Worm (Caenorhabditis elegans) whole organism, L3 larva: Measurements from ENCODE around the gene Y62E10A.24.

Experiments used
- R02D3.7 ChIP-seq: fragments of 150-350 bp; optimal IDR thresholded peaks from 2 replicates; lab custom pipeline; 2014; ENCODE audit warnings: missing biosample characterization, missing genetic modification characterization
- ZK546.5 ChIP-seq: sonication (generic microtip); optimal IDR thresholded peaks from 2 replicates; lab custom pipeline; 2017; ENCODE audit warnings: missing biosample characterization, missing genetic modification characterization
- ama-1 ChIP-seq: fragments of 150-350 bp; optimal IDR thresholded peaks from 2 replicates; lab custom pipeline; 2018
- ceh-16 ChIP-seq: sonication (generic microtip); optimal IDR thresholded peaks from 2 replicates; lab custom pipeline; 2017; ENCODE audit warnings: missing biosample characterization, missing genetic modification characterization
- ceh-82 ChIP-seq: fragments of 150-350 bp; optimal IDR thresholded peaks from 2 replicates; lab custom pipeline; 2014; ENCODE audit warnings: missing biosample characterization, missing genetic modification characterization
- ceh-9 ChIP-seq: sonication (generic microtip); optimal IDR thresholded peaks from 2 replicates; lab custom pipeline; 2018; ENCODE audit warnings: missing biosample characterization, missing genetic modification characterization
- daf-12 ChIP-seq: fragments of 150-350 bp; optimal IDR thresholded peaks from 2 replicates; lab custom pipeline; 2014; ENCODE audit warnings: missing biosample characterization, missing genetic modification reagents, missing genetic modification characterization
- elt-2 ChIP-seq: sonication (generic microtip); optimal IDR thresholded peaks from 2 replicates; lab custom pipeline; 2016; ENCODE audit warnings: missing genetic modification reagents, mild to moderate bottlenecking, missing genetic modification characterization, missing compliant biosample characterization
- elt-3 ChIP-seq, 3 experiments: fragments of 150-350 bp in 1 of 3; sonication (generic microtip) in 2 of 3; optimal IDR thresholded peaks; 2 replicates in 2 of 3; 4 replicates in 1 of 3; lab custom pipeline; 2014 to 2017; ENCODE audit warnings: missing biosample characterization in 3 of 3, missing genetic modification characterization in 3 of 3
- eor-1 ChIP-seq, 2 experiments: fragments of 150-350 bp; optimal IDR thresholded peaks; 2 replicates each; lab custom pipeline; 2014 to 2018; ENCODE audit warnings: missing biosample characterization in 2 of 2, missing genetic modification characterization in 2 of 2
- fkh-2 ChIP-seq: fragments of 150-350 bp; optimal IDR thresholded peaks from 2 replicates; lab custom pipeline; 2014; ENCODE audit warnings: missing biosample characterization, missing genetic modification reagents, missing genetic modification characterization
- hmg-11 ChIP-seq: sonication (generic microtip); optimal IDR thresholded peaks from 2 replicates; lab custom pipeline; 2016; ENCODE audit warnings: missing genetic modification characterization, missing compliant biosample characterization
- jun-1 ChIP-seq: fragments of 150-350 bp; optimal IDR thresholded peaks from 2 replicates; lab custom pipeline; 2014; ENCODE audit warnings: missing biosample characterization, missing genetic modification reagents, missing genetic modification characterization
- lsy-12 ChIP-seq: sonication (generic microtip); optimal IDR thresholded peaks from 2 replicates; lab custom pipeline; 2016; ENCODE audit warnings: mild to moderate bottlenecking, missing genetic modification characterization, missing compliant biosample characterization
- mdl-1 ChIP-seq: fragments of 150-350 bp; optimal IDR thresholded peaks from 2 replicates; lab custom pipeline; 2014; ENCODE audit warnings: missing biosample characterization, missing genetic modification characterization
- nfya-1 ChIP-seq: sonication (generic microtip); optimal IDR thresholded peaks from 2 replicates; lab custom pipeline; 2017; ENCODE audit warnings: missing genetic modification characterization, mild to moderate bottlenecking, missing compliant biosample characterization, antibody characterized with exemption, moderate library complexity; ENCODE audit not compliant: insufficient read depth
- nhr-11 ChIP-seq: fragments of 150-350 bp; optimal IDR thresholded peaks from 2 replicates; lab custom pipeline; 2014; ENCODE audit warnings: missing biosample characterization, missing genetic modification characterization
- nhr-23 ChIP-seq: fragments of 150-350 bp; optimal IDR thresholded peaks from 2 replicates; lab custom pipeline; 2014; ENCODE audit warnings: missing biosample characterization, missing genetic modification reagents, missing genetic modification characterization
- nhr-25 ChIP-seq: sonication (generic microtip); optimal IDR thresholded peaks from 2 replicates; lab custom pipeline; 2017; ENCODE audit warnings: missing biosample characterization, missing genetic modification characterization
- nhr-28 ChIP-seq: fragments of 150-350 bp; optimal IDR thresholded peaks from 2 replicates; lab custom pipeline; 2014; ENCODE audit warnings: missing biosample characterization, missing genetic modification characterization
- nhr-43 ChIP-seq: sonication (generic microtip); optimal IDR thresholded peaks from 2 replicates; lab custom pipeline; 2016; ENCODE audit warnings: mild to moderate bottlenecking, missing genetic modification characterization, missing compliant biosample characterization; ENCODE audit not compliant: poor library complexity, severe bottlenecking
- nhr-76 ChIP-seq: fragments of 150-350 bp; sonication (generic microtip); optimal IDR thresholded peaks from 5 replicates; lab custom pipeline; 2014; ENCODE audit warnings: missing biosample characterization, missing genetic modification characterization
- nhr-77 ChIP-seq: fragments of 150-350 bp; optimal IDR thresholded peaks from 2 replicates; lab custom pipeline; 2014; ENCODE audit warnings: missing biosample characterization, missing genetic modification characterization
- pqm-1 ChIP-seq: fragments of 150-350 bp; optimal IDR thresholded peaks from 2 replicates; lab custom pipeline; 2017; ENCODE audit warnings: missing biosample characterization, missing genetic modification characterization, inconsistent platforms
- skn-1 ChIP-seq: fragments of 150-350 bp; optimal IDR thresholded peaks from 2 replicates; lab custom pipeline; 2014; ENCODE audit warnings: missing biosample characterization, missing genetic modification characterization
- snpc-4 ChIP-seq: fragments of 150-350 bp; optimal IDR thresholded peaks from 2 replicates; lab custom pipeline; 2014; ENCODE audit warnings: missing biosample characterization, missing genetic modification characterization
- unc-39 ChIP-seq: sonication (generic microtip); optimal IDR thresholded peaks from 4 replicates; lab custom pipeline; 2017; ENCODE audit warnings: missing biosample characterization, missing genetic modification characterization
- unc-62 ChIP-seq: fragments of 150-350 bp; sonication (generic microtip); optimal IDR thresholded peaks from 4 replicates; lab custom pipeline; 2014; ENCODE audit warnings: missing biosample characterization, missing genetic modification reagents, missing genetic modification characterization
- zag-1 ChIP-seq: fragments of 150-350 bp; optimal IDR thresholded peaks from 2 replicates; lab custom pipeline; 2014; ENCODE audit warnings: missing biosample characterization, missing genetic modification characterization
- ztf-11 ChIP-seq: fragments of 150-350 bp; optimal IDR thresholded peaks from 2 replicates; lab custom pipeline; 2014; ENCODE audit warnings: missing biosample characterization, missing genetic modification characterization
- ztf-4 ChIP-seq: fragments of 150-350 bp; optimal IDR thresholded peaks from 2 replicates; lab custom pipeline; 2014; ENCODE audit warnings: missing biosample characterization, missing genetic modification characterization

The Y62E10A.24 gene

ce11 chrIV:13389237-13389636 lies 18.7 kb downstream of the Y62E10A.24 start:
- TF ChIP-seq nhr-43 (tag; lab: Kevin White, UChicago) (peak; percentile 36), fkh-2 (tag; lab: Kevin White, UChicago) (no peak), mdl-1 (tag; lab: Kevin White, UChicago) (no peak), elt-3 (tag; optimal IDR thresholded peaks at IDR 0.05; lab: Kevin White, UChicago) (no peak), hmg-11 (tag; lab: Kevin White, UChicago) (no peak), nhr-11 (tag; lab: Kevin White, UChicago) (no peak)

DNA sequence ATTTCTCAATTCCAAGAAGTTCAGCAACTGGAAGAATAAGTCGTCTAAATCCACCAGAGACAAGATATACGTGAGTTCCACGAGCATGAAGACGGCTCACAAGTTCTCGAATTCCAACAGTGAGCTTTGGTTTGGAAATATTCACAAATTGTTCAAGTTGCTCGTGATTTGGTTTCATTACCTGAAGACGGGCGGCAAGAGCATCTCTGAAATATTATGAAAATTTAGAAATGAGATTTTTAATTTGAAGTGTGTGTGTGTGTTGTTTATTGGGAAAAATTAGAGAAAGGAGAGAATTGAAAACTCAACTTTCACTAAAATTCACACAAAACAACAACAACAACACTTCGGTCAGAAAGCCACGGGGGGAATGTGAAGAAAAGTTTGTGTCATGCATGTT lies 20.3 kb downstream of the Y62E10A.24 start:
- TF ChIP-seq nhr-77 (no peak), ztf-4 (no peak), nhr-25 (tag; lab: Kevin White, UChicago) (no peak), fkh-2 (tag; lab: Kevin White, UChicago) (no peak), nfya-1 (tag; lab: Kevin White, UChicago) (no peak), ztf-11 (tag; lab: Kevin White, UChicago) (no peak), ceh-82 (tag; lab: Kevin White, UChicago) (no peak), eor-1 (tag; optimal IDR thresholded peaks at IDR 0.05; lab: Kevin White, UChicago) (no peak), nhr-28 (tag; lab: Kevin White, UChicago) (no peak), nhr-43 (tag; lab: Kevin White, UChicago) (no peak), elt-3 (tag; optimal IDR thresholded peaks at IDR 0.05; lab: Kevin White, UChicago) (no peak), jun-1 (tag; lab: Kevin White, UChicago) (no peak), nhr-11 (tag; lab: Kevin White, UChicago) (no peak), unc-62 (GFP tag; lab: Kevin White, UChicago) (no peak), elt-2 (tag; lab: Kevin White, UChicago) (no peak), ZK546.5 (tag; lab: Kevin White, UChicago) (no peak), nhr-76 (no peak), skn-1 (no peak)
- TF ChIP-seq, all 47 proteins: peak for 0

ce11 chrIV:13392230-13392629 lies 21.7 kb downstream of the Y62E10A.24 start:
- TF ChIP-seq snpc-4 (no peak), lsy-12 (tag; lab: Kevin White, UChicago) (no peak), nhr-43 (tag; lab: Kevin White, UChicago) (peak; percentile 10), ama-1 (lab: Kevin White, UChicago) (peak; percentile 72), R02D3.7 (tag; lab: Kevin White, UChicago) (no peak)

ce11 chrIV:13393246-13393716 lies 22.8 kb downstream of the Y62E10A.24 start:
- TF ChIP-seq nhr-23 (tag; lab: Kevin White, UChicago) (peak; percentile 87), nhr-77 (peak; percentile 7), nhr-25 (tag; lab: Kevin White, UChicago) (peak; percentile 54), nhr-76 (no peak), lsy-12 (tag; lab: Kevin White, UChicago) (peak; percentile 47), jun-1 (tag; lab: Kevin White, UChicago) (peak; percentile 26), nhr-43 (tag; lab: Kevin White, UChicago) (peak; percentile 7), daf-12 (tag; lab: Kevin White, UChicago) (no peak), nfya-1 (tag; lab: Kevin White, UChicago) (peak; percentile 9), skn-1 (peak; percentile 61), ztf-11 (tag; lab: Kevin White, UChicago) (no peak), elt-3 (tag; optimal IDR thresholded peaks at IDR 0.05; lab: Kevin White, UChicago) (peak in 1 of 3 experiments; percentile 7), ztf-4 (peak; percentile 7), pqm-1 (tag; lab: Kevin White, UChicago) (peak; percentile 92), unc-39 (tag; lab: Kevin White, UChicago) (no peak), nhr-28 (tag; lab: Kevin White, UChicago) (peak; percentile 17), ceh-9 (tag; lab: Kevin White, UChicago) (no peak), elt-2 (tag; lab: Kevin White, UChicago) (peak; percentile 90), ceh-16 (tag; lab: Kevin White, UChicago) (no peak)

DNA sequence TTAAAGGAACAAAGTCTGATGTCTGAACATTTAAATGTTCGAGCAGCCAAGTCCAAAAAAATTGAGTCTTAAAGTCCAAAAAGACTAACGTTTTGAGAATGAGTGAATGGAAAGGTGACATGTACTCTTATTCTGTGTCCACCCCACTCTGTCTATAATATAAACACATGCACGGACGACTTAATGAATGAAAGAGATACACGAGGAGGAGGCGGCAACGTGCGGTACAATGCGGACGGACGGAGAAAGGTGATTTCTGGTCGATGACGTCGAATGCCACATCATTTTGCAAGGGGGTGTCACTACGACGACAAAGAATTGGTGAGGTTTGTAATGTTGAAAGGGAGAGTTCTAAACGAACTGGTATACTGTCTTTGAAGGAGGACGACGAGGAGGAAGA lies 24.2 kb downstream of the Y62E10A.24 start:
- peak; percentile 29 for TF ChIP-seq pqm-1 (tag; lab: Kevin White, UChicago)
- peak; percentile 64 for TF ChIP-seq nhr-43 (tag; lab: Kevin White, UChicago)
- TF ChIP-seq daf-12 (tag; lab: Kevin White, UChicago), result no peak
- no peak for TF ChIP-seq zag-1 (tag; lab: Kevin White, UChicago)
- TF ChIP-seq ceh-16 (tag; lab: Kevin White, UChicago), result no peak
- TF ChIP-seq ama-1 (lab: Kevin White, UChicago), result peak; percentile 1
- peak; percentile 7 for TF ChIP-seq nhr-23 (tag; lab: Kevin White, UChicago)
- peak; percentile 44 for TF ChIP-seq nhr-25 (tag; lab: Kevin White, UChicago)
